Worm (Caenorhabditis elegans): Measurements from ENCODE around the gene mom-1.

The mom-1 gene

ce11 chrX:6311391-6311790, 18.5 kb downstream of the mom-1 start, which contains the start of gene npr-38:
Gene npr-38, plus strand, starts transcription at chrX:6311691.
- TF ChIP-seq M03D4.4 (tag; optimal IDR thresholded peaks at IDR 0.05) (no peak), drap-1 (GFP tag; optimal IDR thresholded peaks at IDR 0.05) (no peak), lin-13 (tag; optimal IDR thresholded peaks at IDR 0.05) (no peak), ceh-39 (tag; optimal IDR thresholded peaks at IDR 0.05) (no peak), nhr-76 (tag; optimal IDR thresholded peaks at IDR 0.05) (no peak), snpc-4 (tag; optimal IDR thresholded peaks at IDR 0.05) (no peak), unc-62 (GFP tag; optimal IDR thresholded peaks at IDR 0.05) (no peak), nhr-12 (tag; optimal IDR thresholded peaks at IDR 0.05) (no peak), ham-2 (GFP tag; optimal IDR thresholded peaks at IDR 0.05) (no peak), nhr-28 (tag; optimal IDR thresholded peaks at IDR 0.05) (no peak), mab-5 (tag; optimal IDR thresholded peaks at IDR 0.05) (no peak), mls-2 (tag; optimal IDR thresholded peaks at IDR 0.05) (no peak), lsy-2 (tag; optimal IDR thresholded peaks at IDR 0.05) (no peak), unc-120 (tag; optimal IDR thresholded peaks at IDR 0.05; ENCODE audit: poor library complexity, severe bottlenecking) (no peak), blmp-1 (tag; optimal IDR thresholded peaks at IDR 0.05) (no peak), flh-1 (GFP tag; optimal IDR thresholded peaks at IDR 0.05) (no peak), hlh-1 (tag; optimal IDR thresholded peaks at IDR 0.05) (no peak), lin-32 (GFP tag; optimal IDR thresholded peaks at IDR 0.05) (no peak), sptf-1 (tag; optimal IDR thresholded peaks at IDR 0.05) (no peak)

- TF ChIP-seq cnd-1 (tag; optimal IDR thresholded peaks at IDR 0.05) (no peak), nhr-237 (tag; optimal IDR thresholded peaks at IDR 0.05) (no peak), bed-3 (GFP tag; optimal IDR thresholded peaks at IDR 0.05) (no peak), nhr-28 (tag; optimal IDR thresholded peaks at IDR 0.05) (no peak), unc-62 (GFP tag; optimal IDR thresholded peaks at IDR 0.05) (no peak), sem-2 (GFP tag; optimal IDR thresholded peaks at IDR 0.05) (no peak), nhr-12 (tag; optimal IDR thresholded peaks at IDR 0.05) (no peak), ceh-83 (GFP tag; optimal IDR thresholded peaks at IDR 0.05) (no peak), elt-3 (tag; optimal IDR thresholded peaks at IDR 0.05) (no peak), unc-120 (tag; optimal IDR thresholded peaks at IDR 0.05; ENCODE audit: poor library complexity, severe bottlenecking) (no peak)
Measured at ce11 chrX:6318803-6319202, 25.9 kb downstream of the mom-1 start.

ce11 chrX:6319546-6319945, 26.6 kb downstream of the mom-1 start, which contains the start of gene chtb-3:
Gene chtb-3, minus strand, starts transcription at chrX:6319646.
- TF ChIP-seq zip-8 (tag; optimal IDR thresholded peaks at IDR 0.05) = no peak
- TF ChIP-seq nhr-28 (tag; optimal IDR thresholded peaks at IDR 0.05) = no peak

ce11 chrX:6320887-6321286, 28.0 kb downstream of the mom-1 start:
- TF ChIP-seq cnd-1 (tag; optimal IDR thresholded peaks at IDR 0.05) = no peak
- TF ChIP-seq drap-1 (GFP tag; optimal IDR thresholded peaks at IDR 0.05) = no peak
- no peak for TF ChIP-seq ham-2 (GFP tag; optimal IDR thresholded peaks at IDR 0.05)
- TF ChIP-seq ceh-83 (GFP tag; optimal IDR thresholded peaks at IDR 0.05) = no peak
- TF ChIP-seq bed-3 (GFP tag; optimal IDR thresholded peaks at IDR 0.05) = no peak
- no peak for TF ChIP-seq lsy-2 (tag; optimal IDR thresholded peaks at IDR 0.05)
- no peak for TF ChIP-seq nhr-76 (tag; optimal IDR thresholded peaks at IDR 0.05)
- no peak for TF ChIP-seq ceh-39 (tag; optimal IDR thresholded peaks at IDR 0.05)
- TF ChIP-seq ces-1 (GFP tag; optimal IDR thresholded peaks at IDR 0.05) = no peak
- no peak for TF ChIP-seq ceh-43 (GFP tag; optimal IDR thresholded peaks at IDR 0.05)

ce11 chrX:6321380-6321779, 28.5 kb downstream of the mom-1 start:
- TF ChIP-seq M03D4.4 (tag; optimal IDR thresholded peaks at IDR 0.05) (no peak), blmp-1 (tag; optimal IDR thresholded peaks at IDR 0.05) (no peak), ceh-83 (GFP tag; optimal IDR thresholded peaks at IDR 0.05) (no peak), zip-8 (tag; optimal IDR thresholded peaks at IDR 0.05) (no peak), cnd-1 (tag; optimal IDR thresholded peaks at IDR 0.05) (no peak), snpc-4 (tag; optimal IDR thresholded peaks at IDR 0.05) (no peak), unc-62 (GFP tag; optimal IDR thresholded peaks at IDR 0.05) (no peak), lsy-2 (tag; optimal IDR thresholded peaks at IDR 0.05) (no peak)

- TF ChIP-seq nhr-237 (tag; optimal IDR thresholded peaks at IDR 0.05) (no peak), unc-39 (tag; optimal IDR thresholded peaks at IDR 0.05) (no peak)
Measured at ce11 chrX:6323129-6323528, 30.2 kb downstream of the mom-1 start, which contains the start of gene col-167. Gene col-167, plus strand, starts transcription at chrX:6323488.
